Fruit fly (Drosophila melanogaster) whole organism, prepupa: ENCODE results near the gene CG16888.
A peak's percentile ranks its signal among the peaks of the same experiment; 100 is the strongest.

Source experiments
- Blimp-1 ChIP-seq: fragments of 200-800 bp; sonication (Bioruptor generic); optimal IDR thresholded peaks from 3 replicates; lab custom pipeline; 2017; ENCODE audit warnings: missing biosample characterization, missing genetic modification characterization, mild to moderate bottlenecking, moderate library complexity, missing genetic modification reagents
- CG10631 ChIP-seq: fragments of 200-800 bp; sonication (Bioruptor generic); optimal IDR thresholded peaks from 2 replicates; lab custom pipeline; 2016; ENCODE audit warnings: missing biosample characterization, missing genetic modification characterization
- CG10669 ChIP-seq: fragments of 200-800 bp; sonication (Bioruptor generic); optimal IDR thresholded peaks from 3 replicates; lab custom pipeline; 2018; ENCODE audit warnings: missing biosample characterization, mild to moderate bottlenecking, missing genetic modification characterization, moderate library complexity
- CG11762 ChIP-seq: fragments of 200-800 bp; sonication (Bioruptor generic); optimal IDR thresholded peaks from 3 replicates; lab custom pipeline; 2016; ENCODE audit warnings: missing biosample characterization, missing genetic modification characterization; ENCODE audit not compliant: insufficient read depth
- CG15336 ChIP-seq: fragments of 200-800 bp; sonication (Bioruptor generic); IDR thresholded peaks from 2 replicates; pipeline ENCODE4 v1.3.6; 2022; ENCODE audit warnings: missing biosample characterization, missing genetic modification characterization
- CG1621 ChIP-seq: fragments of 200-800 bp; sonication (Bioruptor generic); optimal IDR thresholded peaks from 3 replicates; lab custom pipeline; 2018; ENCODE audit warnings: missing biosample characterization, mild to moderate bottlenecking, missing genetic modification characterization
- CG16779 ChIP-seq: fragments of 200-800 bp; sonication (Bioruptor generic); optimal IDR thresholded peaks from 3 replicates; lab custom pipeline; 2017; ENCODE audit warnings: missing biosample characterization, mild to moderate bottlenecking, missing genetic modification characterization
- CG3032 ChIP-seq: fragments of 200-800 bp; optimal IDR thresholded peaks from 2 replicates; lab custom pipeline; 2019; ENCODE audit warnings: missing biosample characterization, mild to moderate bottlenecking, missing genetic modification characterization, moderate library complexity
- CG31627 ChIP-seq: fragments of 200-800 bp; sonication (Bioruptor generic); optimal IDR thresholded peaks from 3 replicates; lab custom pipeline; 2016; ENCODE audit warnings: missing biosample characterization, missing genetic modification characterization
- CG32006 ChIP-seq: fragments of 200-800 bp; sonication (Bioruptor generic); optimal IDR thresholded peaks from 3 replicates; lab custom pipeline; 2017; ENCODE audit warnings: missing biosample characterization, mild to moderate bottlenecking, missing genetic modification characterization
- CG34406 ChIP-seq: fragments of 200-800 bp; sonication (Bioruptor generic); optimal IDR thresholded peaks from 3 replicates; lab custom pipeline; 2016; ENCODE audit warnings: missing biosample characterization, missing genetic modification characterization
- CG3919 ChIP-seq: fragments of 200-800 bp; sonication (Bioruptor generic); optimal IDR thresholded peaks from 3 replicates; lab custom pipeline; 2016; ENCODE audit warnings: missing biosample characterization, missing genetic modification characterization
- CG4318 ChIP-seq: fragments of 200-800 bp; sonication (Bioruptor generic); optimal IDR thresholded peaks from 3 replicates; lab custom pipeline; 2017; ENCODE audit warnings: missing biosample characterization, mild to moderate bottlenecking, missing genetic modification characterization
- CG6163 ChIP-seq: fragments of 200-800 bp; sonication (Bioruptor generic); IDR thresholded peaks from 3 replicates; pipeline ENCODE4 v1.3.6; 2022; ENCODE audit warnings: missing biosample characterization, missing genetic modification characterization
- CG6792 ChIP-seq: fragments of 200-800 bp; sonication (Bioruptor generic); optimal IDR thresholded peaks from 3 replicates; lab custom pipeline; 2016; ENCODE audit warnings: missing biosample characterization, missing genetic modification characterization
- CG6808 ChIP-seq: fragments of 200-800 bp; sonication (Bioruptor generic); optimal IDR thresholded peaks from 3 replicates; lab custom pipeline; 2017; ENCODE audit warnings: missing biosample characterization, missing genetic modification characterization, mild to moderate bottlenecking, moderate library complexity, missing genetic modification reagents
- CG6854 ChIP-seq: fragments of 200-800 bp; sonication (Bioruptor generic); optimal IDR thresholded peaks from 2 replicates; lab custom pipeline; 2017; ENCODE audit warnings: missing biosample characterization, mild to moderate bottlenecking, missing genetic modification characterization
- CG7368 ChIP-seq: fragments of 200-800 bp; sonication (Bioruptor generic); optimal IDR thresholded peaks from 3 replicates; lab custom pipeline; 2016; ENCODE audit warnings: missing biosample characterization, missing genetic modification characterization
- CG8119 ChIP-seq: fragments of 200-800 bp; sonication (Bioruptor generic); IDR thresholded peaks from 3 replicates; pipeline ENCODE4 v1.3.6; 2022; ENCODE audit warnings: missing biosample characterization, missing genetic modification characterization
- CG9139 ChIP-seq: fragments of 200-800 bp; sonication (Bioruptor generic); optimal IDR thresholded peaks from 3 replicates; lab custom pipeline; 2017; ENCODE audit warnings: missing biosample characterization, mild to moderate bottlenecking, missing genetic modification characterization
- Eip78C ChIP-seq: fragments of 200-800 bp; sonication (Bioruptor generic); peaks from one replicate; lab custom pipeline; 2016; ENCODE audit warnings: missing biosample characterization, missing genetic modification characterization
- Eip93F ChIP-seq: fragments of 200-800 bp; sonication (Bioruptor generic); optimal IDR thresholded peaks from 2 replicates; lab custom pipeline; 2016; ENCODE audit warnings: missing biosample characterization, mild to moderate bottlenecking, missing genetic modification characterization
- Ets21C ChIP-seq: fragments of 200-800 bp; sonication (Bioruptor generic); optimal IDR thresholded peaks from 3 replicates; lab custom pipeline; 2016; ENCODE audit warnings: missing biosample characterization, missing genetic modification characterization
- Ets96B ChIP-seq: fragments of 200-800 bp; optimal IDR thresholded peaks from 2 replicates; lab custom pipeline; 2019; ENCODE audit warnings: missing biosample characterization, mild to moderate bottlenecking, missing genetic modification characterization, moderate library complexity
- Gug ChIP-seq: fragments of 200-800 bp; sonication (Bioruptor generic); IDR thresholded peaks from 2 replicates; pipeline ENCODE4 v1.3.6; 2022; ENCODE audit warnings: missing biosample characterization, missing genetic modification characterization
- Hr38 ChIP-seq: sonication (Bioruptor generic); optimal IDR thresholded peaks from 2 replicates; lab custom pipeline; 2016; ENCODE audit warnings: missing biosample characterization, missing genetic modification characterization
- Hr39 ChIP-seq: fragments of 200-800 bp; sonication (Bioruptor generic); optimal IDR thresholded peaks from 2 replicates; lab custom pipeline; 2016; ENCODE audit warnings: missing biosample characterization, missing genetic modification characterization
- Hr4 ChIP-seq: fragments of 200-800 bp; sonication (Bioruptor generic); optimal IDR thresholded peaks from 3 replicates; lab custom pipeline; 2016; ENCODE audit warnings: missing biosample characterization, missing genetic modification characterization
- Lpt ChIP-seq: fragments of 200-800 bp; sonication (Bioruptor generic); optimal IDR thresholded peaks from 3 replicates; lab custom pipeline; 2016; ENCODE audit warnings: missing biosample characterization, missing genetic modification characterization
- Met ChIP-seq: fragments of 200-800 bp; sonication (Bioruptor generic); optimal IDR thresholded peaks from 3 replicates; lab custom pipeline; 2016; ENCODE audit warnings: missing biosample characterization, missing genetic modification characterization
- OdsH ChIP-seq: fragments of 200-800 bp; sonication (Bioruptor generic); optimal IDR thresholded peaks from 3 replicates; lab custom pipeline; 2016; ENCODE audit warnings: missing biosample characterization, missing genetic modification characterization
- Smox ChIP-seq: fragments of 200-800 bp; sonication (Bioruptor generic); optimal IDR thresholded peaks from 3 replicates; lab custom pipeline; 2016; ENCODE audit warnings: missing biosample characterization, missing genetic modification characterization
- Sox102F ChIP-seq: fragments of 200-800 bp; sonication (Bioruptor generic); optimal IDR thresholded peaks from 2 replicates; lab custom pipeline; 2016; ENCODE audit warnings: missing biosample characterization, mild to moderate bottlenecking, missing genetic modification characterization
- Sox14 ChIP-seq: fragments of 200-800 bp; sonication (Bioruptor generic); optimal IDR thresholded peaks from 3 replicates; lab custom pipeline; 2016; ENCODE audit warnings: missing biosample characterization, missing genetic modification characterization
- Sox15 ChIP-seq: fragments of 200-800 bp; sonication (Bioruptor generic); optimal IDR thresholded peaks from 3 replicates; lab custom pipeline; 2016; ENCODE audit warnings: missing biosample characterization, missing genetic modification characterization
- acj6 ChIP-seq: fragments of 200-800 bp; sonication (Bioruptor generic); optimal IDR thresholded peaks from 3 replicates; lab custom pipeline; 2016; ENCODE audit warnings: missing biosample characterization, missing genetic modification characterization
- cyc ChIP-seq: fragments of 200-800 bp; sonication (Bioruptor generic); optimal IDR thresholded peaks from 3 replicates; lab custom pipeline; 2016; ENCODE audit warnings: missing biosample characterization, missing genetic modification characterization
- dac ChIP-seq: fragments of 200-800 bp; sonication (Bioruptor generic); optimal IDR thresholded peaks from 2 replicates; lab custom pipeline; 2017; ENCODE audit warnings: missing biosample characterization, mild to moderate bottlenecking, missing genetic modification characterization
- dsx ChIP-seq: fragments of 200-800 bp; optimal IDR thresholded peaks from 3 replicates; lab custom pipeline; 2019; ENCODE audit warnings: missing biosample characterization, mild to moderate bottlenecking, missing genetic modification characterization, moderate library complexity; ENCODE audit not compliant: poor library complexity, severe bottlenecking
- eg ChIP-seq: fragments of 200-800 bp; sonication (Bioruptor generic); IDR thresholded peaks from 3 replicates; pipeline ENCODE4 v1.3.6; 2022; ENCODE audit warnings: missing biosample characterization, missing genetic modification characterization
- esn ChIP-seq: fragments of 200-800 bp; sonication (Bioruptor generic); optimal IDR thresholded peaks from 2 replicates; lab custom pipeline; 2016; ENCODE audit warnings: missing biosample characterization, mild to moderate bottlenecking, missing genetic modification characterization, moderate library complexity
- fd85E ChIP-seq: fragments of 200-800 bp; sonication (Bioruptor generic); optimal IDR thresholded peaks from 3 replicates; lab custom pipeline; 2016; ENCODE audit warnings: missing biosample characterization, missing genetic modification characterization
- fkh ChIP-seq: fragments of 200-800 bp; sonication (Bioruptor generic); optimal IDR thresholded peaks from 3 replicates; lab custom pipeline; 2017; ENCODE audit warnings: missing biosample characterization, mild to moderate bottlenecking, missing genetic modification characterization, moderate library complexity
- net ChIP-seq: fragments of 200-800 bp; sonication (Bioruptor generic); optimal IDR thresholded peaks from 3 replicates; lab custom pipeline; 2016; ENCODE audit warnings: missing biosample characterization, missing genetic modification characterization
- pdm3 ChIP-seq: fragments of 200-800 bp; sonication (Bioruptor generic); optimal IDR thresholded peaks from 3 replicates; lab custom pipeline; 2016; ENCODE audit warnings: missing biosample characterization, missing genetic modification characterization
- ss ChIP-seq, 2 experiments: fragments of 200-800 bp; sonication (Bioruptor generic); optimal IDR thresholded peaks; 2 replicates in 1 of 2; 3 replicates in 1 of 2; lab custom pipeline; 2017 to 2018; ENCODE audit warnings: mild to moderate bottlenecking in 2 of 2, missing biosample characterization in 2 of 2, missing genetic modification characterization in 2 of 2, moderate library complexity in 1 of 2
- svp ChIP-seq: fragments of 200-800 bp; sonication (Bioruptor generic); peaks from one replicate; lab custom pipeline; 2016; ENCODE audit warnings: missing biosample characterization, missing genetic modification characterization
- topi ChIP-seq: fragments of 200-800 bp; sonication (Bioruptor generic); optimal IDR thresholded peaks from 3 replicates; lab custom pipeline; 2016; ENCODE audit warnings: missing biosample characterization, missing genetic modification characterization

Gene CG16888

DNA sequence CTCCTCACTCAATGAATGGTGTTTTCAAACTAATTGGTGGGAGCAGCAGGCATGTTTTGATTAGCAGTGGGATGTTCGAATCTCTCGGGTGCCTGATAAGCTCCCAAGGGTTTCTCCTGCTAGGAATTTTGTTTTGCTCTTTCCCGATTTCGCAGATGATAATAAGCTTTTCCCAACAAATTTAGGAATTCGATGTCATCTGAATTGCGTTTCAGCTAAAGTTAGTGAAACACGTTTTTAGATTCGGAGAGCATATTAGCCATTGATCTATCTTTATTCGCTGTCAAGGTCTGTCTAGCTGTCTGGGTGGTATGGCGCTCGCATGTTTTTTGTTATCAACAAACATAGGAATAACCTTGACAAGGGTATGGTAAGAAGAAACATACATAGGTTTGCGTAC is 28.5 kb upstream of the CG16888 start, which contains the start of gene CG33307:
Gene CG33307 (minus strand): TSS at position 13 of the 400 bp plus-strand sequence.
- TF ChIP-seq CG15336 (GFP tag; lab: Robert Waterston, UW): no peak
- no peak for TF ChIP-seq CG3919
- TF ChIP-seq Gug: no peak
- TF ChIP-seq Sox102F (GFP tag; lab: Kevin White, UChicago): no peak
- no peak for TF ChIP-seq topi (GFP tag; lab: Kevin White, UChicago)
- TF ChIP-seq CG6163 (GFP tag; lab: Robert Waterston, UW): no peak
- no peak for TF ChIP-seq Eip93F (GFP tag; lab: Kevin White, UChicago)
- TF ChIP-seq CG16779: no peak
- TF ChIP-seq Met: no peak
- TF ChIP-seq CG31627 (GFP tag; lab: Kevin White, UChicago): no peak
- no peak for TF ChIP-seq CG10669 (GFP tag; lab: Kevin White, UChicago)
- no peak for TF ChIP-seq pdm3 (GFP tag; lab: Kevin White, UChicago)
- TF ChIP-seq net (GFP tag; lab: Kevin White, UChicago): no peak
- no peak for TF ChIP-seq ss (GFP tag; optimal IDR thresholded peaks at IDR 0.05; lab: Kevin White, UChicago)
- no peak for TF ChIP-seq CG8119 (GFP tag; lab: Robert Waterston, UW)
- TF ChIP-seq dsx (GFP tag; lab: Kevin White, UChicago): no peak
- no peak for TF ChIP-seq CG1621 (tag; lab: Kevin White, UChicago)
- TF ChIP-seq Blimp-1 (GFP tag; lab: Kevin White, UChicago): no peak
- no peak for TF ChIP-seq Hr38 (GFP tag; lab: Kevin White, UChicago)
- no peak for TF ChIP-seq Ets21C (GFP tag; lab: Kevin White, UChicago)

DNA sequence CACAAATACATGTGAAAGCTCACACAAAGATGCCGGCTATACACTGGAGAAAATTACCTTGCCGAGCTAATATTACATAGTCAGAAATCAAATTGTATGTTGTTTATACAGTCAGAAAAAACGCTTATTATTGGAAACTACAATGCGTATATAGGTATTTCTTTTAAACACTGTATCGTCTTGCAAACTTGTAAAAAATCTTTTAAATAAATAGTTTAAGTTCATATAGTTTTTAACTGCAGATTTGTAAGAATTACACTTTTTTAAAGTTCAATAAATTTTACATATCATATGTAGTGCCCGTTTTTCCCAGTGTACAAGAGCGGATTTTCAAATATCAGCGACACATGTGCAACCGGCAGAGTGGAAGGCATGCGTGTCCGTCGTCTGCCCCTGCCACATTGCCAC is 26.7 kb upstream of the CG16888 start:
- TF ChIP-seq CG6808 (GFP tag; lab: Kevin White, UChicago): peak; percentile 79
- TF ChIP-seq fd85E (GFP tag; lab: Kevin White, UChicago): peak; percentile 53
- TF ChIP-seq Eip78C (GFP tag; lab: Kevin White, UChicago): peak; percentile 98
- TF ChIP-seq acj6: peak; percentile 92
- peak; percentile 88 for TF ChIP-seq CG11762 (GFP tag; lab: Kevin White, UChicago)
- peak; percentile 80 for TF ChIP-seq Gug
- TF ChIP-seq CG7368 (GFP tag; lab: Kevin White, UChicago): peak; percentile 72
- peak; percentile 93 for TF ChIP-seq svp (GFP tag; lab: Kevin White, UChicago)
- TF ChIP-seq esn: peak; percentile 97
- TF ChIP-seq Hr4: peak; percentile 95
- TF ChIP-seq CG6792: peak; percentile 89
- TF ChIP-seq Eip93F (GFP tag; lab: Kevin White, UChicago): peak; percentile 74
- peak; percentile 92 for TF ChIP-seq net (GFP tag; lab: Kevin White, UChicago)
- peak in 1 of 2 experiments; percentile 79 for TF ChIP-seq ss (GFP tag; optimal IDR thresholded peaks at IDR 0.05; lab: Kevin White, UChicago)
- peak; percentile 90 for TF ChIP-seq CG4318 (GFP tag; lab: Kevin White, UChicago)
- peak; percentile 75 for TF ChIP-seq dac (GFP tag; lab: Kevin White, UChicago)
- peak; percentile 95 for TF ChIP-seq CG32006
- TF ChIP-seq Sox15 (GFP tag; lab: Kevin White, UChicago): peak; percentile 82
- peak; percentile 84 for TF ChIP-seq CG3032 (tag; lab: Kevin White, UChicago)
- TF ChIP-seq eg: peak; percentile 89; the same call in 2 of the 3 replicates
- peak; percentile 93 for TF ChIP-seq OdsH (GFP tag; lab: Kevin White, UChicago)
- no peak for TF ChIP-seq fkh (GFP tag; lab: Kevin White, UChicago)
- peak; percentile 93 for TF ChIP-seq Sox14 (GFP tag; lab: Kevin White, UChicago)
- TF ChIP-seq Ets96B (tag; lab: Kevin White, UChicago): peak; percentile 82
- peak; percentile 88 for TF ChIP-seq CG10631 (GFP tag; lab: Kevin White, UChicago)
- TF ChIP-seq Lpt: peak; percentile 93
- TF ChIP-seq CG31627 (GFP tag; lab: Kevin White, UChicago): peak; percentile 94
- peak; percentile 61 for TF ChIP-seq CG6854
- TF ChIP-seq cyc: peak; percentile 91
- TF ChIP-seq Smox (GFP tag; lab: Kevin White, UChicago): peak; percentile 93
- TF ChIP-seq CG6163 (GFP tag; lab: Robert Waterston, UW): peak; percentile 86; the same call in 2 of the 3 replicates
- peak; percentile 94 for TF ChIP-seq Hr39 (GFP tag; lab: Kevin White, UChicago)
- peak; percentile 95 for TF ChIP-seq topi (GFP tag; lab: Kevin White, UChicago)
- TF ChIP-seq CG3919: peak; percentile 92
- TF ChIP-seq Ets21C (GFP tag; lab: Kevin White, UChicago): peak; percentile 88
- peak; percentile 71 for TF ChIP-seq CG1621 (tag; lab: Kevin White, UChicago)
- peak; percentile 82 for TF ChIP-seq dsx (GFP tag; lab: Kevin White, UChicago)
- TF ChIP-seq CG15336 (GFP tag; lab: Robert Waterston, UW): peak; percentile 94
- TF ChIP-seq CG10669 (GFP tag; lab: Kevin White, UChicago): peak; percentile 82
- TF ChIP-seq CG34406: peak; percentile 90
- TF ChIP-seq CG9139 (GFP tag; lab: Kevin White, UChicago): no peak
